Fruit fly (Drosophila melanogaster) whole organism: Measurements from ENCODE around the gene CG44257.

ENCODE experiments used
- CG8478 ChIP-seq: fragments of >200 bp; optimal IDR thresholded peaks from 2 replicates; lab custom pipeline; 2018; ENCODE audit warnings: inconsistent platforms
- Dll ChIP-seq: fragments of >200 bp; optimal IDR thresholded peaks from 2 replicates; lab custom pipeline; 2017
- EcR ChIP-seq, 2 experiments: fragments of >200 bp; optimal IDR thresholded peaks; 2 replicates each; lab custom pipeline; 2017; ENCODE audit warnings: missing biosample characterization in 2 of 2, missing genetic modification characterization in 2 of 2, missing genetic modification reagents in 2 of 2
- pan ChIP-seq: fragments of >200 bp; optimal IDR thresholded peaks from 2 replicates; lab custom pipeline; 2017
- psq ChIP-seq: fragments of >200 bp; optimal IDR thresholded peaks from 2 replicates; lab custom pipeline; 2017
- usp ChIP-seq: fragments of >200 bp; optimal IDR thresholded peaks from 2 replicates; lab custom pipeline; 2017; ENCODE audit warnings: missing biosample characterization, missing genetic modification characterization, mixed read lengths

DNA sequence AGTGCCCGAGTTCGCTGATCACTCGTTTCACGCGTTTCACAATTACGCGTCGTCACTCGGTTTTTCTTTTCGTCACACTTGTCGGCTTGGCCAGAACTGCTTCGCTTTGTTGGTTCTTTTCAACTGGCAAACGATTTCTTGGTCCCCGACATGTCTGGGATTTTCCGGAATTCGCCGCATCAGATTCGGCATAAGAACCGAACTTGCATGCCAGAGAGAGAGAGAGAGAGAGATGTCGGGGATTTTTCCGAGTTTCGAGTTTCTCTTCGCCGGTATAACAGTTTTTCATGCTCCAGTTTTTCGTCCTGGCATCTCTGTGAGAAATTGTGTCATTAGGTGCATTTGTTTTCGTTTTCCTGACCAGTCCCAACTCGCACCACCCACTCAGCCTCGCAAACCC, at the start of gene CG44257, which contains the start of gene beat-IIb:
- no peak for TF ChIP-seq EcR (GFP tag; optimal IDR thresholded peaks at IDR 0.05; lab: Kevin White, UChicago)
- TF ChIP-seq psq (lab: Kevin White, UChicago), result no peak
- no peak for TF ChIP-seq Dll
- no peak for TF ChIP-seq pan (lab: Kevin White, UChicago)
- no peak for TF ChIP-seq CG8478 (lab: Kevin White, UChicago)
- no peak for TF ChIP-seq usp (GFP tag; lab: Kevin White, UChicago)
